Fruit fly (Drosophila melanogaster): ENCODE results near the gene Spag1.
A peak's percentile ranks its signal among the peaks of the same experiment; 100 is the strongest.

The Spag1 gene

DNA sequence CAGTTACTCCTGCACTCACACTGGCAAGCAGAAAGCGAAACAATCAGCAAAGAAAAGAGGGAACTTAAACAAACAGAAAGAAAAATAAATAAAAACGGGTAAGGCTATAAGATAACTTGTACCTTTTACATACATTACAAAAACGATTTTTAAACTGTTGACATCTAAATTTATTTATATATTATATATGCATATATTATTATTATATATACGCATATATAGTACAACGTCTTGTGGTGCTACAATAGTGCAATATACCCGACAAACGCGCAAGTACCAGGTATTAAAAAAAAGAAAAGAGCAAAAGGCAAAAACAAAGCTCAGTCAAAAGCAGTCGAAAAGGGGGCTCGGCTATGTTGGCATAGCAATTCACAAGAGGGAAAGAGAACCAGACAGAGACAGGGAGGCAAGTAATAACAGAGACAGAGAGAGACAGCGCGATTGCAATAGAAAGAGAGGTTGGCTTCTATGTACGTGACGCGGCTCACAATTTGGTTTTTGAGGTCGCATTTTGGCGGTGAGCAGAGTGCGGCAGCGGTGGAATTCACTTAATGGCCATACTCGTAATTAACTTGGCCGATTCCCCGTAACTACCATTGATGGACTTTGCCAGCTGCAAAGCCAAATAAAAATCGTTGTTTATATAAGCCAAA is 6.5 kb downstream of the Spag1 start (continued):
- TF ChIP-seq ci (GFP tag; IDR thresholded peaks at IDR 0.05) (peak; percentile 89), H2.0 (GFP tag; IDR thresholded peaks at IDR 0.05) (peak; percentile 81), bsh (GFP tag; optimal IDR thresholded peaks at IDR 0.05) (peak; percentile 88 to 92), CG7745 (tag; optimal IDR thresholded peaks at IDR 0.05) (no peak), gcm2 (GFP tag; optimal IDR thresholded peaks at IDR 0.05) (no peak), CG2116 (GFP tag; optimal IDR thresholded peaks at IDR 0.05) (no peak), sr (GFP tag; IDR thresholded peaks at IDR 0.05) (peak; percentile 40; the same call in 2 of the 3 replicates), CG8765 (GFP tag; IDR thresholded peaks at IDR 0.05) (no peak; the same call in 1 of the 2 replicates), CG1233 (GFP tag; optimal IDR thresholded peaks at IDR 0.05) (peak; percentile 62), CG9609 (GFP tag; optimal IDR thresholded peaks at IDR 0.05) (no peak), CG11398 (GFP tag; optimal IDR thresholded peaks at IDR 0.05) (no peak), ttk (GFP tag; IDR thresholded peaks at IDR 0.05) (peak; percentile 89), CG13287 (GFP tag; IDR thresholded peaks at IDR 0.05; ENCODE audit: partially characterized antibody) (no peak), Atf3 (GFP tag; optimal IDR thresholded peaks at IDR 0.05) (no peak), sens (GFP tag) (peak; percentile 84), CG2129 (GFP tag; IDR thresholded peaks at IDR 0.05; ENCODE audit: partially characterized antibody) (no peak), az2 (GFP tag; optimal IDR thresholded peaks at IDR 0.05) (peak; percentile 75), MTF-1 (GFP tag; optimal IDR thresholded peaks at IDR 0.05; ENCODE audit: borderline replicate concordance) (peak; percentile 25), pita (GFP tag; optimal IDR thresholded peaks at IDR 0.05) (no peak), wdn (GFP tag; IDR thresholded peaks at IDR 0.05) (peak; percentile 69), CoRest (tag; optimal IDR thresholded peaks at IDR 0.05) (peak; percentile 74), Dll (GFP tag; IDR thresholded peaks at IDR 0.05; ENCODE audit: partially characterized antibody) (no peak), mirr (GFP tag; optimal IDR thresholded peaks at IDR 0.05) (no peak), CG7372 (GFP tag; IDR thresholded peaks at IDR 0.05) (peak; percentile 60), CG11695 (GFP tag; IDR thresholded peaks at IDR 0.05) (peak; percentile 80), jing (GFP tag; optimal IDR thresholded peaks at IDR 0.05) (no peak), fd96Cb (tag; optimal IDR thresholded peaks at IDR 0.05) (peak; percentile 84), CG12744 (GFP tag; optimal IDR thresholded peaks at IDR 0.05) (no peak), pho (GFP tag; optimal IDR thresholded peaks at IDR 0.05) (no peak), HmgD (GFP tag; optimal IDR thresholded peaks at IDR 0.05) (no peak), pros (GFP tag; optimal IDR thresholded peaks at IDR 0.05) (no peak), ranshi (GFP tag; IDR thresholded peaks at IDR 0.05) (peak; percentile 76), CG12769 (tag; optimal IDR thresholded peaks at IDR 0.05) (no peak), h (optimal IDR thresholded peaks at IDR 0.05) (no peak), CG30403 (GFP tag; optimal IDR thresholded peaks at IDR 0.05) (peak; percentile 55), CG7556 (GFP tag; optimal IDR thresholded peaks at IDR 0.05) (peak; percentile 65), fd64A (GFP tag; optimal IDR thresholded peaks at IDR 0.05) (no peak), CG4730 (GFP tag; IDR thresholded peaks at IDR 0.05) (peak; percentile 78), Ssrp (tag; optimal IDR thresholded peaks at IDR 0.05) (peak; percentile 80), CG7271 (tag; optimal IDR thresholded peaks at IDR 0.05) (peak; percentile 30), esg (GFP tag; conservative IDR thresholded peaks at IDR 0.05) (peak; percentile 74), CG14965 (GFP tag; optimal IDR thresholded peaks at IDR 0.05; ENCODE audit: borderline replicate concordance) (no peak), CG12299 (tag; optimal IDR thresholded peaks at IDR 0.05) (no peak), Atf6 (GFP tag; IDR thresholded peaks at IDR 0.05) (peak; percentile 61; the same call in 1 of the 2 replicates), sob (GFP tag; IDR thresholded peaks at IDR 0.05) (peak; percentile 74), CG17361 (GFP tag; IDR thresholded peaks at IDR 0.05) (peak; percentile 70), Dfd (GFP tag; optimal IDR thresholded peaks at IDR 0.05) (no peak), toy (GFP tag; IDR thresholded peaks at IDR 0.05) (no peak), ac (GFP tag; optimal IDR thresholded peaks at IDR 0.05) (no peak), pan (optimal IDR thresholded peaks at IDR 0.05) (no peak), pan (GFP tag; optimal IDR thresholded peaks at IDR 0.05 in 1 of 2, IDR thresholded peaks at IDR 0.05 in 1 of 2) (peak in 1 of 2 experiments; percentile 87)
